Worm (Caenorhabditis elegans): ENCODE data around the gene cyp-33B1.

ce11 chrV:9092209-9092608 lies 51.1 kb downstream of the cyp-33B1 start, which contains the start of gene T27E4.1:
- TF ChIP-seq ztf-11 (tag; optimal IDR thresholded peaks at IDR 0.05) (no peak), elt-1 (tag; optimal IDR thresholded peaks at IDR 0.05; ENCODE audit: borderline replicate concordance, insufficient read depth) (no peak), ceh-43 (GFP tag; optimal IDR thresholded peaks at IDR 0.05) (no peak), unc-39 (tag; optimal IDR thresholded peaks at IDR 0.05) (no peak), lsy-2 (tag; optimal IDR thresholded peaks at IDR 0.05) (no peak), sptf-1 (tag; optimal IDR thresholded peaks at IDR 0.05) (no peak), unc-62 (GFP tag; optimal IDR thresholded peaks at IDR 0.05) (no peak), blmp-1 (tag; optimal IDR thresholded peaks at IDR 0.05) (no peak), hlh-1 (tag; optimal IDR thresholded peaks at IDR 0.05) (no peak), nhr-12 (tag; optimal IDR thresholded peaks at IDR 0.05) (no peak), nhr-237 (tag; optimal IDR thresholded peaks at IDR 0.05) (no peak)

Measured in whole organism, mixed stage, embryonic.